Fruit fly (Drosophila melanogaster) whole organism, prepupa: Measurements from ENCODE around the gene Plap.

Experiments
- CG10631 ChIP-seq: fragments of 200-800 bp; sonication (Bioruptor generic); optimal IDR thresholded peaks from 2 replicates; lab custom pipeline; 2016; ENCODE audit warnings: missing biosample characterization, missing genetic modification characterization
- CG10669 ChIP-seq: fragments of 200-800 bp; sonication (Bioruptor generic); optimal IDR thresholded peaks from 3 replicates; lab custom pipeline; 2018; ENCODE audit warnings: missing biosample characterization, mild to moderate bottlenecking, missing genetic modification characterization, moderate library complexity
- CG11294 ChIP-seq: fragments of 200-800 bp; sonication (Bioruptor generic); IDR thresholded peaks from 2 replicates; pipeline ENCODE4 v1.3.6; 2022; ENCODE audit warnings: missing biosample characterization, missing genetic modification characterization
- CG11762 ChIP-seq: fragments of 200-800 bp; sonication (Bioruptor generic); optimal IDR thresholded peaks from 3 replicates; lab custom pipeline; 2016; ENCODE audit warnings: missing biosample characterization, missing genetic modification characterization; ENCODE audit not compliant: insufficient read depth
- CG11902 ChIP-seq: fragments of 200-800 bp; sonication (Bioruptor generic); optimal IDR thresholded peaks from 3 replicates; lab custom pipeline; 2016; ENCODE audit warnings: missing biosample characterization, missing genetic modification characterization
- CG15336 ChIP-seq: fragments of 200-800 bp; sonication (Bioruptor generic); IDR thresholded peaks from 2 replicates; pipeline ENCODE4 v1.3.6; 2022; ENCODE audit warnings: missing biosample characterization, missing genetic modification characterization
- CG1621 ChIP-seq: fragments of 200-800 bp; sonication (Bioruptor generic); optimal IDR thresholded peaks from 3 replicates; lab custom pipeline; 2018; ENCODE audit warnings: missing biosample characterization, mild to moderate bottlenecking, missing genetic modification characterization
- CG3032 ChIP-seq: fragments of 200-800 bp; optimal IDR thresholded peaks from 2 replicates; lab custom pipeline; 2019; ENCODE audit warnings: missing biosample characterization, mild to moderate bottlenecking, missing genetic modification characterization, moderate library complexity
- CG31627 ChIP-seq: fragments of 200-800 bp; sonication (Bioruptor generic); optimal IDR thresholded peaks from 3 replicates; lab custom pipeline; 2016; ENCODE audit warnings: missing biosample characterization, missing genetic modification characterization
- CG32006 ChIP-seq: fragments of 200-800 bp; sonication (Bioruptor generic); optimal IDR thresholded peaks from 3 replicates; lab custom pipeline; 2017; ENCODE audit warnings: missing biosample characterization, mild to moderate bottlenecking, missing genetic modification characterization
- CG34406 ChIP-seq: fragments of 200-800 bp; sonication (Bioruptor generic); optimal IDR thresholded peaks from 3 replicates; lab custom pipeline; 2016; ENCODE audit warnings: missing biosample characterization, missing genetic modification characterization
- CG4318 ChIP-seq: fragments of 200-800 bp; sonication (Bioruptor generic); optimal IDR thresholded peaks from 3 replicates; lab custom pipeline; 2017; ENCODE audit warnings: missing biosample characterization, mild to moderate bottlenecking, missing genetic modification characterization
- CG6163 ChIP-seq: fragments of 200-800 bp; sonication (Bioruptor generic); IDR thresholded peaks from 3 replicates; pipeline ENCODE4 v1.3.6; 2022; ENCODE audit warnings: missing biosample characterization, missing genetic modification characterization
- CG6792 ChIP-seq: fragments of 200-800 bp; sonication (Bioruptor generic); optimal IDR thresholded peaks from 3 replicates; lab custom pipeline; 2016; ENCODE audit warnings: missing biosample characterization, missing genetic modification characterization
- CG6808 ChIP-seq: fragments of 200-800 bp; sonication (Bioruptor generic); optimal IDR thresholded peaks from 3 replicates; lab custom pipeline; 2017; ENCODE audit warnings: missing biosample characterization, missing genetic modification characterization, mild to moderate bottlenecking, moderate library complexity, missing genetic modification reagents
- CG6854 ChIP-seq: fragments of 200-800 bp; sonication (Bioruptor generic); optimal IDR thresholded peaks from 2 replicates; lab custom pipeline; 2017; ENCODE audit warnings: missing biosample characterization, mild to moderate bottlenecking, missing genetic modification characterization
- CG7368 ChIP-seq: fragments of 200-800 bp; sonication (Bioruptor generic); optimal IDR thresholded peaks from 3 replicates; lab custom pipeline; 2016; ENCODE audit warnings: missing biosample characterization, missing genetic modification characterization
- CG8119 ChIP-seq: fragments of 200-800 bp; sonication (Bioruptor generic); IDR thresholded peaks from 3 replicates; pipeline ENCODE4 v1.3.6; 2022; ENCODE audit warnings: missing biosample characterization, missing genetic modification characterization
- CG8319 ChIP-seq: fragments of 200-800 bp; sonication (Bioruptor generic); optimal IDR thresholded peaks from 3 replicates; lab custom pipeline; 2016; ENCODE audit warnings: missing biosample characterization, missing genetic modification characterization
- CG9139 ChIP-seq: fragments of 200-800 bp; sonication (Bioruptor generic); optimal IDR thresholded peaks from 3 replicates; lab custom pipeline; 2017; ENCODE audit warnings: missing biosample characterization, mild to moderate bottlenecking, missing genetic modification characterization
- Eip75B ChIP-seq: fragments of 200-800 bp; sonication (Bioruptor generic); optimal IDR thresholded peaks from 3 replicates; lab custom pipeline; 2016; ENCODE audit warnings: missing biosample characterization, missing genetic modification characterization
- Eip93F ChIP-seq: fragments of 200-800 bp; sonication (Bioruptor generic); optimal IDR thresholded peaks from 2 replicates; lab custom pipeline; 2016; ENCODE audit warnings: missing biosample characterization, mild to moderate bottlenecking, missing genetic modification characterization
- Ets21C ChIP-seq: fragments of 200-800 bp; sonication (Bioruptor generic); optimal IDR thresholded peaks from 3 replicates; lab custom pipeline; 2016; ENCODE audit warnings: missing biosample characterization, missing genetic modification characterization
- Ets96B ChIP-seq: fragments of 200-800 bp; optimal IDR thresholded peaks from 2 replicates; lab custom pipeline; 2019; ENCODE audit warnings: missing biosample characterization, mild to moderate bottlenecking, missing genetic modification characterization, moderate library complexity
- Gug ChIP-seq: fragments of 200-800 bp; sonication (Bioruptor generic); IDR thresholded peaks from 2 replicates; pipeline ENCODE4 v1.3.6; 2022; ENCODE audit warnings: missing biosample characterization, missing genetic modification characterization
- Hr39 ChIP-seq: fragments of 200-800 bp; sonication (Bioruptor generic); optimal IDR thresholded peaks from 2 replicates; lab custom pipeline; 2016; ENCODE audit warnings: missing biosample characterization, missing genetic modification characterization
- Hr4 ChIP-seq: fragments of 200-800 bp; sonication (Bioruptor generic); optimal IDR thresholded peaks from 3 replicates; lab custom pipeline; 2016; ENCODE audit warnings: missing biosample characterization, missing genetic modification characterization
- Lpt ChIP-seq: fragments of 200-800 bp; sonication (Bioruptor generic); optimal IDR thresholded peaks from 3 replicates; lab custom pipeline; 2016; ENCODE audit warnings: missing biosample characterization, missing genetic modification characterization
- Met ChIP-seq: fragments of 200-800 bp; sonication (Bioruptor generic); optimal IDR thresholded peaks from 3 replicates; lab custom pipeline; 2016; ENCODE audit warnings: missing biosample characterization, missing genetic modification characterization
- OdsH ChIP-seq: fragments of 200-800 bp; sonication (Bioruptor generic); optimal IDR thresholded peaks from 3 replicates; lab custom pipeline; 2016; ENCODE audit warnings: missing biosample characterization, missing genetic modification characterization
- Smox ChIP-seq: fragments of 200-800 bp; sonication (Bioruptor generic); optimal IDR thresholded peaks from 3 replicates; lab custom pipeline; 2016; ENCODE audit warnings: missing biosample characterization, missing genetic modification characterization
- Sox102F ChIP-seq: fragments of 200-800 bp; sonication (Bioruptor generic); optimal IDR thresholded peaks from 2 replicates; lab custom pipeline; 2016; ENCODE audit warnings: missing biosample characterization, mild to moderate bottlenecking, missing genetic modification characterization
- Sox14 ChIP-seq: fragments of 200-800 bp; sonication (Bioruptor generic); optimal IDR thresholded peaks from 3 replicates; lab custom pipeline; 2016; ENCODE audit warnings: missing biosample characterization, missing genetic modification characterization
- Sox15 ChIP-seq: fragments of 200-800 bp; sonication (Bioruptor generic); optimal IDR thresholded peaks from 3 replicates; lab custom pipeline; 2016; ENCODE audit warnings: missing biosample characterization, missing genetic modification characterization
- achi ChIP-seq: fragments of 200-800 bp; sonication (Bioruptor generic); optimal IDR thresholded peaks from 3 replicates; lab custom pipeline; 2016; ENCODE audit warnings: missing biosample characterization, missing genetic modification characterization
- acj6 ChIP-seq: fragments of 200-800 bp; sonication (Bioruptor generic); optimal IDR thresholded peaks from 3 replicates; lab custom pipeline; 2016; ENCODE audit warnings: missing biosample characterization, missing genetic modification characterization
- cyc ChIP-seq: fragments of 200-800 bp; sonication (Bioruptor generic); optimal IDR thresholded peaks from 3 replicates; lab custom pipeline; 2016; ENCODE audit warnings: missing biosample characterization, missing genetic modification characterization
- dac ChIP-seq: fragments of 200-800 bp; sonication (Bioruptor generic); optimal IDR thresholded peaks from 2 replicates; lab custom pipeline; 2017; ENCODE audit warnings: missing biosample characterization, mild to moderate bottlenecking, missing genetic modification characterization
- eg ChIP-seq: fragments of 200-800 bp; sonication (Bioruptor generic); IDR thresholded peaks from 3 replicates; pipeline ENCODE4 v1.3.6; 2022; ENCODE audit warnings: missing biosample characterization, missing genetic modification characterization
- fd59A ChIP-seq: fragments of 200-800 bp; sonication (Bioruptor generic); optimal IDR thresholded peaks from 2 replicates; lab custom pipeline; 2017; ENCODE audit warnings: missing biosample characterization, mild to moderate bottlenecking, missing genetic modification characterization, missing genetic modification reagents
- fd85E ChIP-seq: fragments of 200-800 bp; sonication (Bioruptor generic); optimal IDR thresholded peaks from 3 replicates; lab custom pipeline; 2016; ENCODE audit warnings: missing biosample characterization, missing genetic modification characterization
- fkh ChIP-seq: fragments of 200-800 bp; sonication (Bioruptor generic); optimal IDR thresholded peaks from 3 replicates; lab custom pipeline; 2017; ENCODE audit warnings: missing biosample characterization, mild to moderate bottlenecking, missing genetic modification characterization, moderate library complexity
- lz ChIP-seq: fragments of 200-800 bp; sonication (Bioruptor generic); optimal IDR thresholded peaks from 3 replicates; lab custom pipeline; 2016; ENCODE audit warnings: missing biosample characterization, missing genetic modification characterization
- net ChIP-seq: fragments of 200-800 bp; sonication (Bioruptor generic); optimal IDR thresholded peaks from 3 replicates; lab custom pipeline; 2016; ENCODE audit warnings: missing biosample characterization, missing genetic modification characterization
- pdm3 ChIP-seq: fragments of 200-800 bp; sonication (Bioruptor generic); optimal IDR thresholded peaks from 3 replicates; lab custom pipeline; 2016; ENCODE audit warnings: missing biosample characterization, missing genetic modification characterization
- salr ChIP-seq, 2 experiments: fragments of 200-800 bp; sonication (Bioruptor generic); optimal IDR thresholded peaks; 3 replicates each; lab custom pipeline; 2016 to 2018; ENCODE audit warnings: missing biosample characterization in 2 of 2, missing genetic modification characterization in 2 of 2, mild to moderate bottlenecking in 1 of 2
- ss ChIP-seq, 2 experiments: fragments of 200-800 bp; sonication (Bioruptor generic); optimal IDR thresholded peaks; 2 replicates in 1 of 2; 3 replicates in 1 of 2; lab custom pipeline; 2017 to 2018; ENCODE audit warnings: mild to moderate bottlenecking in 2 of 2, missing biosample characterization in 2 of 2, missing genetic modification characterization in 2 of 2, moderate library complexity in 1 of 2
- topi ChIP-seq: fragments of 200-800 bp; sonication (Bioruptor generic); optimal IDR thresholded peaks from 3 replicates; lab custom pipeline; 2016; ENCODE audit warnings: missing biosample characterization, missing genetic modification characterization
- vri ChIP-seq: fragments of 200-800 bp; sonication (Bioruptor generic); optimal IDR thresholded peaks from 3 replicates; lab custom pipeline; 2016; ENCODE audit warnings: missing biosample characterization, mild to moderate bottlenecking, missing genetic modification characterization

Plap gene

DNA sequence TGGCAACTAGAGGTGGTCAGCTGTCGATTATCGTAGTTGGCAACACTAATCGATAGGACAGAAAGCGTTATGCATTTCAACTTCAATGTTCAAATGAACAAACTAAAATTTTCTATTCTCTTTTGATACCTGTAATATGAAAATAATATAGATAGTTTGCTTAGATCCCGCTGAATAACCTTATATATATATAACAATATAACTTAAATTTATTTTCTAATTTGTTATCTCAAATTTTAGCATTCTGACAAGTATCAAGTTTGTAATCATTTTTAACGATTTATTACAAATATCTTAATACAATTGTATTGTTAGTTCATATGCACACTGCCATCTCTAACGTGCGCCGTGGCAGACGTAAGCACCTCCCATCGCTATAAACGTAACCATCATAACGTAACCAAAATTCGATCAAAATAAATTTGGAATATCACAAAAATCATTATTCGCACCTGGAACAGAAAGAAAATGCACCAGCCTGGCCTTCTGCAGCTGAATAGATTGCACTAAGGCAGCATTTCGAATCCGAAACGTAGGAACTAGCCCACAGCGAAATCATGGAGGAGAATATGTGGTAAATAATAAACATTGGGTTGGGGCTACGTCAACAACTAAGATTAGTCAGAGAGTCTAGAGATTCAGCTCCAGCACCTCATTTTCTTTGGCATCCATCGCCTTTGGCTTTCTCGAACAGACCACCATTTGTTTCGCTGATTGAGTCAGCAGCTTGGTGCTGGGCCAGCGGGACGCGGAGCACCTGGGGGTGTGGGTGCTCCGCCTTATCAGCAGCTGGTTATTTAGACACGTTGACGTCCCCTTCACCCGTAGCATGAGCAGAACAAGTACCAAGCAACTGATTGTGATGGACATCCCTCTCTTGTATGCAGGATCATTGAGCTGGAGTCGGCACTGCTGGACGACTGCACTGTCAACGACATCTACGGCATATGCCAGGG lies 41.0 kb downstream of the Plap start, which contains the start of the genes Pino and TBC1D23:
Pino (minus strand) TSS at position 22 of the 956 bp plus-strand sequence.
TBC1D23 (plus strand) TSS at position 385 of the 956 bp plus-strand sequence.
- peak in 1 of 2 experiments; percentile 46 for TF ChIP-seq ss (GFP tag; optimal IDR thresholded peaks at IDR 0.05; lab: Kevin White, UChicago)
- peak; percentile 19 for TF ChIP-seq dac (GFP tag; lab: Kevin White, UChicago)
- no peak for TF ChIP-seq CG4318 (GFP tag; lab: Kevin White, UChicago)
- peak; percentile 70 for TF ChIP-seq CG31627
- peak; percentile 40 to 53 for TF ChIP-seq salr (GFP tag; optimal IDR thresholded peaks at IDR 0.05; lab: Kevin White, UChicago)
- peak; percentile 61 for TF ChIP-seq CG6792
- TF ChIP-seq CG6163 (GFP tag; lab: Robert Waterston, UW), result peak; percentile 71
- TF ChIP-seq CG7368 (GFP tag; lab: Kevin White, UChicago), result peak; percentile 38
- TF ChIP-seq CG11762 (GFP tag; lab: Kevin White, UChicago), result peak; percentile 46
- no peak for TF ChIP-seq Smox (GFP tag; lab: Kevin White, UChicago)
- peak; percentile 22 for TF ChIP-seq CG1621
- TF ChIP-seq Met (GFP tag; lab: Kevin White, UChicago), result no peak
- TF ChIP-seq fkh (GFP tag; lab: Kevin White, UChicago), result peak; percentile 8
- peak; percentile 55 for TF ChIP-seq Sox14 (GFP tag; lab: Kevin White, UChicago)
- peak; percentile 61; the same call in 2 of the 3 replicates for TF ChIP-seq CG8119 (GFP tag; lab: Robert Waterston, UW)
- TF ChIP-seq CG10631 (GFP tag; lab: Kevin White, UChicago), result peak; percentile 76
- TF ChIP-seq Hr39 (GFP tag; lab: Kevin White, UChicago), result peak; percentile 67
- no peak for TF ChIP-seq fd85E (GFP tag; lab: Kevin White, UChicago)
- TF ChIP-seq CG9139 (GFP tag; lab: Kevin White, UChicago), result no peak
- TF ChIP-seq CG8319 (GFP tag; lab: Kevin White, UChicago), result peak; percentile 16
- peak; percentile 22 for TF ChIP-seq Lpt (GFP tag; lab: Kevin White, UChicago)
- TF ChIP-seq Sox102F (GFP tag; lab: Kevin White, UChicago), result peak; percentile 45
- peak; percentile 22; the same call in 1 of the 2 replicates for TF ChIP-seq CG11294 (GFP tag; lab: Robert Waterston, UW)
- peak; percentile 14 for TF ChIP-seq net (GFP tag; lab: Kevin White, UChicago)
- peak; percentile 38 for TF ChIP-seq Eip93F (GFP tag; lab: Kevin White, UChicago)
- peak; percentile 79 for TF ChIP-seq CG3032 (tag; lab: Kevin White, UChicago)
- TF ChIP-seq OdsH (GFP tag; lab: Kevin White, UChicago), result peak; percentile 78
- TF ChIP-seq Sox15 (GFP tag; lab: Kevin White, UChicago), result peak; percentile 44
- TF ChIP-seq lz (GFP tag; lab: Kevin White, UChicago), result peak; percentile 72
- TF ChIP-seq acj6 (GFP tag; lab: Kevin White, UChicago), result peak; percentile 69
- TF ChIP-seq CG15336 (GFP tag; lab: Robert Waterston, UW), result peak; percentile 62; the same call in 1 of the 2 replicates
- peak; percentile 43 for TF ChIP-seq CG11902 (GFP tag; lab: Kevin White, UChicago)
- TF ChIP-seq cyc (GFP tag; lab: Kevin White, UChicago), result peak; percentile 71
- TF ChIP-seq topi (GFP tag; lab: Kevin White, UChicago), result peak; percentile 57
- TF ChIP-seq fd59A (GFP tag; lab: Kevin White, UChicago), result peak; percentile 20
- TF ChIP-seq Eip75B (GFP tag; lab: Kevin White, UChicago), result peak; percentile 27
- TF ChIP-seq pdm3 (GFP tag; lab: Kevin White, UChicago), result peak; percentile 68
- peak; percentile 50 for TF ChIP-seq Gug (GFP tag; lab: Robert Waterston, UW)
- peak; percentile 38 for TF ChIP-seq achi (GFP tag; lab: Kevin White, UChicago)
- TF ChIP-seq CG6808, result peak; percentile 28
- TF ChIP-seq vri, result no peak
- peak; percentile 46 for TF ChIP-seq CG10669 (GFP tag; lab: Kevin White, UChicago)
- TF ChIP-seq Ets96B (tag; lab: Kevin White, UChicago), result peak; percentile 65
- no peak for TF ChIP-seq CG6854 (GFP tag; lab: Kevin White, UChicago)
- peak; percentile 69 for TF ChIP-seq CG32006
- peak; percentile 38 for TF ChIP-seq CG34406 (GFP tag; lab: Kevin White, UChicago)
- TF ChIP-seq Ets21C, result no peak
- peak; percentile 70 for TF ChIP-seq Hr4 (GFP tag; lab: Kevin White, UChicago)
- TF ChIP-seq eg (GFP tag; lab: Robert Waterston, UW), result peak; percentile 77
